Fruit fly (Drosophila melanogaster) whole organism, embryonic: Measurements from ENCODE around the gene CG31207.

Source experiments
- Abd-B ChIP-seq: fragments of 200-800 bp; sonication (Bioruptor generic); optimal IDR thresholded peaks from 2 replicates; lab custom pipeline; 2018; ENCODE audit warnings: missing biosample characterization, mild to moderate bottlenecking, missing genetic modification characterization, moderate library complexity
- Ada2b ChIP-seq: fragments of 200-800 bp; sonication (Bioruptor generic); IDR thresholded peaks from 2 replicates; pipeline ENCODE4 v1.3.6; 2022; ENCODE audit warnings: missing biosample characterization, missing genetic modification characterization
- CG10209 ChIP-seq: fragments of 200-800 bp; sonication (Bioruptor generic); optimal IDR thresholded peaks from 3 replicates; lab custom pipeline; 2017; ENCODE audit warnings: missing biosample characterization, mild to moderate bottlenecking, missing genetic modification characterization, missing genetic modification reagents
- CG10267 ChIP-seq: fragments of 200-800 bp; sonication (Bioruptor generic); optimal IDR thresholded peaks from 2 replicates; lab custom pipeline; 2018; ENCODE audit warnings: missing biosample characterization, mild to moderate bottlenecking, missing genetic modification characterization, moderate library complexity
- CG10274 ChIP-seq: fragments of 200-800 bp; sonication (Bioruptor generic); optimal IDR thresholded peaks from 3 replicates; lab custom pipeline; 2017; ENCODE audit warnings: missing biosample characterization, mild to moderate bottlenecking, missing genetic modification characterization
- CG10366 ChIP-seq: fragments of 200-800 bp; sonication (Bioruptor generic); IDR thresholded peaks from 2 replicates; pipeline ENCODE4 v1.3.6; 2022; ENCODE audit warnings: missing biosample characterization, missing genetic modification characterization
- CG10959 ChIP-seq: fragments of 200-800 bp; sonication (Bioruptor generic); IDR thresholded peaks from 2 replicates; pipeline ENCODE4 v1.3.6; 2022; ENCODE audit warnings: missing biosample characterization, missing genetic modification characterization
- CG11085 ChIP-seq: fragments of 200-800 bp; sonication (Bioruptor generic); IDR thresholded peaks from 2 replicates; pipeline ENCODE4 v1.3.6; 2022; ENCODE audit warnings: missing biosample characterization, missing genetic modification characterization
- CG12155 ChIP-seq: fragments of 200-800 bp; sonication (Bioruptor generic); optimal IDR thresholded peaks from 3 replicates; lab custom pipeline; 2016; ENCODE audit warnings: missing biosample characterization, missing genetic modification characterization
- CG14710 ChIP-seq: fragments of 200-800 bp; sonication (Bioruptor generic); optimal IDR thresholded peaks from 3 replicates; lab custom pipeline; 2019; ENCODE audit warnings: missing biosample characterization, mild to moderate bottlenecking, missing genetic modification characterization, moderate library complexity
- CG14860 ChIP-seq: fragments of 200-800 bp; sonication (Bioruptor generic); IDR thresholded peaks from 3 replicates; pipeline ENCODE4 v1.3.6; 2022; ENCODE audit warnings: missing biosample characterization, missing genetic modification characterization; ENCODE audit not compliant: partially characterized antibody
- CG15696 ChIP-seq: fragments of 200-800 bp; sonication (Bioruptor generic); optimal IDR thresholded peaks from 2 replicates; lab custom pipeline; 2019; ENCODE audit warnings: missing biosample characterization, mild to moderate bottlenecking, missing genetic modification characterization, moderate library complexity
- CG1602 ChIP-seq: fragments of 200-800 bp; sonication (Bioruptor generic); optimal IDR thresholded peaks from 3 replicates; lab custom pipeline; 2016; ENCODE audit warnings: missing biosample characterization, missing genetic modification characterization
- CG17359 ChIP-seq: fragments of 200-800 bp; sonication (Bioruptor generic); optimal IDR thresholded peaks from 3 replicates; lab custom pipeline; 2018; ENCODE audit warnings: missing biosample characterization, mild to moderate bottlenecking, missing genetic modification characterization, moderate library complexity
- CG2712 ChIP-seq: fragments of 200-800 bp; optimal IDR thresholded peaks from 3 replicates; lab custom pipeline; 2019; ENCODE audit warnings: missing biosample characterization, mild to moderate bottlenecking, missing genetic modification characterization, moderate library complexity
- CG3065 ChIP-seq: fragments of 200-800 bp; sonication (Bioruptor generic); optimal IDR thresholded peaks from 2 replicates; lab custom pipeline; 2016; ENCODE audit warnings: missing biosample characterization, missing genetic modification characterization
- CG31224 ChIP-seq: fragments of 200-800 bp; sonication (Bioruptor generic); IDR thresholded peaks from 2 replicates; pipeline ENCODE4 v1.3.6; 2022; ENCODE audit warnings: missing biosample characterization, missing genetic modification characterization
- CG3281 ChIP-seq: fragments of 200-800 bp; sonication (Bioruptor generic); optimal IDR thresholded peaks from 3 replicates; lab custom pipeline; 2017; ENCODE audit warnings: missing biosample characterization, mild to moderate bottlenecking, missing genetic modification characterization
- CG6654 ChIP-seq: fragments of 200-800 bp; sonication (Bioruptor generic); optimal IDR thresholded peaks from 2 replicates; lab custom pipeline; 2017; ENCODE audit warnings: missing biosample characterization, mild to moderate bottlenecking, missing genetic modification characterization
- CG6683 ChIP-seq: fragments of 200-800 bp; sonication (Bioruptor generic); optimal IDR thresholded peaks from 2 replicates; lab custom pipeline; 2017; ENCODE audit warnings: missing biosample characterization, mild to moderate bottlenecking, missing genetic modification characterization, missing genetic modification reagents
- CG6813 ChIP-seq: fragments of 200-800 bp; sonication (Bioruptor generic); optimal IDR thresholded peaks from 2 replicates; lab custom pipeline; 2017; ENCODE audit warnings: missing biosample characterization, missing genetic modification characterization, mild to moderate bottlenecking, moderate library complexity, missing genetic modification reagents
- CG8281 ChIP-seq: fragments of 200-800 bp; sonication (Bioruptor generic); optimal IDR thresholded peaks from 2 replicates; lab custom pipeline; 2018; ENCODE audit warnings: missing biosample characterization, mild to moderate bottlenecking, missing genetic modification characterization, moderate library complexity
- CG9797 ChIP-seq: fragments of 200-800 bp; sonication (Bioruptor generic); optimal IDR thresholded peaks from 3 replicates; lab custom pipeline; 2018; ENCODE audit warnings: missing biosample characterization, mild to moderate bottlenecking, missing genetic modification characterization
- CG9932 ChIP-seq: fragments of 200-800 bp; sonication (Bioruptor generic); IDR thresholded peaks from 2 replicates; pipeline ENCODE4 v1.3.6; 2022; ENCODE audit warnings: missing biosample characterization, missing genetic modification characterization
- CoRest ChIP-seq: fragments of 200-800 bp; sonication (Bioruptor generic); optimal IDR thresholded peaks from 3 replicates; lab custom pipeline; 2018; ENCODE audit warnings: missing biosample characterization, mild to moderate bottlenecking, missing genetic modification characterization, moderate library complexity
- Dek ChIP-seq: fragments of 200-800 bp; sonication (Bioruptor generic); optimal IDR thresholded peaks from 3 replicates; lab custom pipeline; 2019; ENCODE audit warnings: missing biosample characterization, mild to moderate bottlenecking, missing genetic modification characterization, moderate library complexity
- Dip2 ChIP-seq: fragments of 200-800 bp; sonication (Bioruptor generic); IDR thresholded peaks from 2 replicates; pipeline ENCODE4 v1.3.6; 2022; ENCODE audit warnings: missing biosample characterization, missing genetic modification characterization
- Eip74EF ChIP-seq, 2 experiments: fragments of 200-800 bp in 1 of 2; fragments of >200 bp in 1 of 2; sonication (Bioruptor generic) in 1 of 2; optimal IDR thresholded peaks; 2 replicates each; lab custom pipeline; 2017 to 2019; ENCODE audit warnings: missing biosample characterization in 2 of 2, missing genetic modification characterization in 2 of 2, mild to moderate bottlenecking in 1 of 2, moderate library complexity in 1 of 2
- Hr39 ChIP-seq: fragments of >200 bp; optimal IDR thresholded peaks from 2 replicates; lab custom pipeline; 2017
- Lpt ChIP-seq: fragments of >200 bp; optimal IDR thresholded peaks from 2 replicates; lab custom pipeline; 2018; ENCODE audit warnings: missing biosample characterization, missing genetic modification characterization
- NfI ChIP-seq: fragments of 200-800 bp; sonication (Bioruptor generic); optimal IDR thresholded peaks from 3 replicates; lab custom pipeline; 2018; ENCODE audit warnings: missing biosample characterization, mild to moderate bottlenecking, missing genetic modification characterization, moderate library complexity
- Scr ChIP-seq: fragments of 200-800 bp; sonication (Bioruptor generic); IDR thresholded peaks from 2 replicates; pipeline ENCODE4 v1.3.6; 2022; ENCODE audit warnings: missing biosample characterization, missing genetic modification characterization; ENCODE audit not compliant: partially characterized antibody
- YL-1 ChIP-seq: fragments of 200-800 bp; sonication (Bioruptor generic); optimal IDR thresholded peaks from 3 replicates; lab custom pipeline; 2017; ENCODE audit warnings: missing biosample characterization, mild to moderate bottlenecking, missing genetic modification characterization
- crc ChIP-seq: fragments of 200-800 bp; sonication (Bioruptor generic); optimal IDR thresholded peaks from 2 replicates; lab custom pipeline; 2016; ENCODE audit warnings: missing biosample characterization, missing genetic modification characterization
- crol ChIP-seq: fragments of 200-800 bp; sonication (Bioruptor generic); IDR thresholded peaks from 2 replicates; pipeline ENCODE4 v1.3.6; 2022; ENCODE audit warnings: missing biosample characterization, missing genetic modification characterization
- hb ChIP-seq: fragments of 200-800 bp; sonication (Bioruptor generic); IDR thresholded peaks from 3 replicates; pipeline ENCODE4 v1.3.6; 2022; ENCODE audit warnings: missing biosample characterization, missing genetic modification characterization; ENCODE audit not compliant: partially characterized antibody
- jigr1 ChIP-seq: fragments of 200-800 bp; sonication (Bioruptor generic); IDR thresholded peaks from 3 replicates; pipeline ENCODE4 v1.3.6; 2022; ENCODE audit warnings: missing biosample characterization, missing genetic modification characterization
- jing ChIP-seq: fragments of 200-800 bp; sonication (Bioruptor generic); optimal IDR thresholded peaks from 2 replicates; lab custom pipeline; 2018; ENCODE audit warnings: missing biosample characterization, mild to moderate bottlenecking, missing genetic modification characterization
- jumu ChIP-seq: fragments of 200-800 bp; sonication (Bioruptor generic); optimal IDR thresholded peaks from 3 replicates; lab custom pipeline; 2016; ENCODE audit warnings: missing biosample characterization, missing genetic modification characterization
- ken ChIP-seq: fragments of 200-800 bp; sonication (Bioruptor generic); IDR thresholded peaks from 3 replicates; pipeline ENCODE4 v1.3.6; 2022; ENCODE audit warnings: missing biosample characterization, missing genetic modification characterization
- lov ChIP-seq, 2 experiments: fragments of 200-800 bp in 1 of 2; fragments of >200 bp in 1 of 2; sonication (Bioruptor generic) in 1 of 2; IDR thresholded peaks in 1 of 2; optimal IDR thresholded peaks in 1 of 2; 2 replicates in 1 of 2; 3 replicates in 1 of 2; pipeline versions ENCODE4 v1.3.6 to Lab custom; 2017 to 2022; ENCODE audit warnings: missing biosample characterization in 1 of 2, missing genetic modification characterization in 1 of 2
- mam ChIP-seq: fragments of 200-800 bp; sonication (Bioruptor generic); optimal IDR thresholded peaks from 3 replicates; lab custom pipeline; 2016; ENCODE audit warnings: missing biosample characterization, missing genetic modification characterization
- nerfin-1 ChIP-seq: fragments of 200-800 bp; sonication (Bioruptor generic); optimal IDR thresholded peaks from 3 replicates; lab custom pipeline; 2019; ENCODE audit warnings: missing biosample characterization, mild to moderate bottlenecking, missing genetic modification characterization, moderate library complexity
- pfk ChIP-seq: fragments of 200-800 bp; sonication (Bioruptor generic); optimal IDR thresholded peaks from 2 replicates; lab custom pipeline; 2018; ENCODE audit warnings: missing biosample characterization, mild to moderate bottlenecking, missing genetic modification characterization, moderate library complexity
- pnt ChIP-seq: fragments of 200-800 bp; sonication (Bioruptor generic); optimal IDR thresholded peaks from 3 replicates; lab custom pipeline; 2016; ENCODE audit warnings: missing biosample characterization, missing genetic modification characterization
- pros ChIP-seq: fragments of 200-800 bp; sonication (Bioruptor generic); optimal IDR thresholded peaks from 3 replicates; lab custom pipeline; 2019; ENCODE audit warnings: missing biosample characterization, mild to moderate bottlenecking, missing genetic modification characterization, moderate library complexity
- ranshi ChIP-seq: fragments of 200-800 bp; sonication (Bioruptor generic); IDR thresholded peaks from 2 replicates; pipeline ENCODE4 v1.3.6; 2022; ENCODE audit warnings: missing biosample characterization, missing genetic modification characterization
- sd ChIP-seq: fragments of 200-800 bp; sonication (Bioruptor generic); optimal IDR thresholded peaks from 3 replicates; lab custom pipeline; 2018; ENCODE audit warnings: missing biosample characterization, mild to moderate bottlenecking, missing genetic modification characterization, moderate library complexity
- sens-2 ChIP-seq: fragments of 200-800 bp; sonication (Bioruptor generic); IDR thresholded peaks from 2 replicates; pipeline ENCODE4 v1.3.6; 2022; ENCODE audit warnings: missing biosample characterization, missing genetic modification characterization
- tll ChIP-seq, 2 experiments: fragments of 200-800 bp in 1 of 2; fragments of >200 bp in 1 of 2; sonication (Bioruptor generic) in 1 of 2; optimal IDR thresholded peaks; 2 replicates each; lab custom pipeline; 2017 to 2019; ENCODE audit warnings: missing biosample characterization in 2 of 2, missing genetic modification characterization in 2 of 2, mild to moderate bottlenecking in 1 of 2, moderate library complexity in 1 of 2
- zf30C ChIP-seq: fragments of 200-800 bp; sonication (Bioruptor generic); optimal IDR thresholded peaks from 3 replicates; lab custom pipeline; 2018; ENCODE audit warnings: missing biosample characterization, mild to moderate bottlenecking, missing genetic modification characterization

The CG31207 gene

DNA sequence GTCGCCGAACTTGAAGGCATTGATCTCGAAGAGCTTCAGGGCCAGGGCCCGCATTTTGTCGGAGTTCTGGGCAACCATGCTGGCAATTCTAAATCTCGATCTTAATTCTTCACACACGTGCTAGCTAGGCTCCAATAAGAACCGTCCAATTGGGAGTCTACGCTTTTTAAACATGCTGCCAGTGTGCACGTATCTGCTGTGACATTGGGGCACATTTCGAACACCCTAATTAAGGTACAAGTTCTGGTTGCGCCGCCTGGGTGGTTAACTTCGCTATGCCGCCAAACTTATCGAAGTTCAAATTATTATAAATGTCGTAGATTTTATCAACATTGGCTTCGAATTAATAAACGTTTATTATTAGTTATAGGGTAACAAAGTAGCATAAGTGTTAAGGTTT lies 26.3 kb upstream of the CG31207 start, which contains the start of gene r-l (continued):
- TF ChIP-seq CG11085 (GFP tag; lab: Robert Waterston, UW) (no peak), pfk (GFP tag; lab: Kevin White, UChicago) (no peak), CG3281 (no peak), crol (GFP tag; lab: Robert Waterston, UW) (no peak), CG12155 (GFP tag; lab: Kevin White, UChicago) (no peak), sens-2 (GFP tag; lab: Robert Waterston, UW) (no peak), hb (GFP tag; lab: Robert Waterston, UW) (no peak), CG10267 (peak; percentile 45), CG14710 (tag; lab: Kevin White, UChicago) (peak; percentile 71), CG2712 (peak; percentile 39), crc (GFP tag; lab: Kevin White, UChicago) (no peak), NfI (no peak), pros (GFP tag; lab: Kevin White, UChicago) (no peak), Scr (GFP tag; lab: Robert Waterston, UW) (no peak), mam (GFP tag; lab: Kevin White, UChicago) (no peak), Hr39 (no peak), ken (GFP tag; lab: Robert Waterston, UW) (no peak), CG15696 (tag; lab: Kevin White, UChicago) (no peak), CG10209 (GFP tag; lab: Kevin White, UChicago) (no peak), Ada2b (GFP tag; lab: Robert Waterston, UW) (no peak), Eip74EF (GFP tag; optimal IDR thresholded peaks at IDR 0.05; lab: Kevin White, UChicago) (no peak), CG10959 (GFP tag; lab: Robert Waterston, UW) (no peak), CG31224 (GFP tag; lab: Robert Waterston, UW) (no peak), CoRest (tag; lab: Kevin White, UChicago) (peak; percentile 45), sd (tag; lab: Kevin White, UChicago) (peak; percentile 20), lov (optimal IDR thresholded peaks at IDR 0.05; lab: Kevin White, UChicago) (no peak), lov (GFP tag; IDR thresholded peaks at IDR 0.05; lab: Robert Waterston, UW) (no peak), CG1602 (GFP tag; lab: Kevin White, UChicago) (no peak), CG9932 (GFP tag; lab: Robert Waterston, UW) (no peak), CG17359 (tag; lab: Kevin White, UChicago) (no peak), CG9797 (GFP tag; lab: Kevin White, UChicago) (peak; percentile 93), zf30C (GFP tag; lab: Kevin White, UChicago) (no peak), YL-1 (GFP tag; lab: Kevin White, UChicago) (peak; percentile 59), Abd-B (GFP tag; lab: Kevin White, UChicago) (peak; percentile 39), pnt (GFP tag; lab: Kevin White, UChicago) (no peak), jigr1 (GFP tag; lab: Robert Waterston, UW) (no peak), Lpt (GFP tag; lab: Kevin White, UChicago) (no peak), CG10274 (no peak), jumu (GFP tag; lab: Kevin White, UChicago) (no peak), Dek (peak; percentile 49), CG14860 (GFP tag; lab: Robert Waterston, UW) (no peak), CG8281 (tag; lab: Kevin White, UChicago) (no peak), nerfin-1 (tag; lab: Kevin White, UChicago) (no peak), jing (no peak), CG6654 (GFP tag; lab: Kevin White, UChicago) (no peak), CG3065 (no peak), tll (GFP tag; optimal IDR thresholded peaks at IDR 0.05; lab: Kevin White, UChicago) (no peak), CG10366 (GFP tag; lab: Robert Waterston, UW) (no peak), CG6683 (GFP tag; lab: Kevin White, UChicago) (no peak), CG6813 (GFP tag; lab: Kevin White, UChicago) (no peak), Dip2 (no peak), ranshi (GFP tag; lab: Robert Waterston, UW) (no peak)
